Fruit fly (Drosophila melanogaster): ENCODE results near the gene Tektin-C.
A peak's percentile ranks its signal among the peaks of the same experiment; 100 is the strongest.

Tektin-C gene

DNA sequence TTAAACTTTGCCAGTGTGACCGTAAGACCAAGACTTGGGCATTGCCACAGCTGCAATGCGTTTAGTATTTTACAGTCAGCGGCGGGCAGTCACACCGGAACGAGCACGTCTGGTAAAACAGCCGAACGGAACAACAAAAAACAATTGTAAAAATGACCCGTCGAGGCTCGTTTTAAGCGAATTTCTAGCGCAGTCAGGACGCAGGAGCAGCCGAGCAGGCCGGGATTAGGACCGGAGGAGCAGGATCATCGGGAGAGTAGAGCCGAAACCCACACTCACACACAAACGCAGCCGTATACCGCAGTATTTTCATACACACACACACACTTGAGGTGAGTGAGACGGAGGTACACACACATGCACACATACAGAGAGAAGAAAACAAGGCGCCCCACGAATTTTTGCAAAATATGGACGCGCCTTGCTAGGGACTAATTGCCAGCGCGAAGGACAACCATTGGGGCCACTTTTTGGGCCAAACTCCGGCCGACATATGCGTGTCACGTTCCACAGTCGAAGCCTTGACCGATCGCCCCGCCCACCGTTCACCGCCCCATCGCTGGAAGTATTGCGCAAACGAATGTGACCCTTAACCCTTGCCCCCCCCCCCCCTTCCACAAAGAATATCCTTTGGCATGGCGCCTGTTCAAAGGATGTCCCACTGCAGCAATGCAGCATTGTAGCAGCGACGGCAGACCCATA, 43.3 kb downstream of the Tektin-C start, which contains the start of gene Usp47 (continued):
- TF ChIP-seq NC2β (GFP tag; optimal IDR thresholded peaks at IDR 0.05), result peak; percentile 34
- TF ChIP-seq CG10543 (GFP tag; optimal IDR thresholded peaks at IDR 0.05), result peak; percentile 21
- 0 out of 3 replicates have a peak, but pooled peaks have one; percentile 31 for TF ChIP-seq CG6791 (GFP tag; IDR thresholded peaks at IDR 0.05; ENCODE audit: partially characterized antibody)
- TF ChIP-seq mld (GFP tag; IDR thresholded peaks at IDR 0.05; ENCODE audit: partially characterized antibody), result 0 out of 3 replicates have a peak, but pooled peaks have one; percentile 36
- TF ChIP-seq CG4360 (GFP tag; IDR thresholded peaks at IDR 0.05), result peak; percentile 44
- no peak for TF ChIP-seq Antp (GFP tag; optimal IDR thresholded peaks at IDR 0.05)
- peak; percentile 21 for TF ChIP-seq repo (GFP tag; optimal IDR thresholded peaks at IDR 0.05)
- TF ChIP-seq run (tag; optimal IDR thresholded peaks at IDR 0.05), result no peak
- TF ChIP-seq stwl (tag; optimal IDR thresholded peaks at IDR 0.05), result peak; percentile 32
- peak; percentile 59 for TF ChIP-seq Jarid2 (GFP tag; optimal IDR thresholded peaks at IDR 0.05)
- TF ChIP-seq ci (GFP tag; IDR thresholded peaks at IDR 0.05), result 0 out of 3 replicates have a peak, but pooled peaks have one; percentile 12
- peak; percentile 16; the same call in 1 of the 2 replicates for TF ChIP-seq CG3847 (GFP tag; IDR thresholded peaks at IDR 0.05)
- peak; percentile 20 for TF ChIP-seq nom (GFP tag; optimal IDR thresholded peaks at IDR 0.05)
- no peak for TF ChIP-seq CG12744 (GFP tag; optimal IDR thresholded peaks at IDR 0.05)
- peak; percentile 74 for TF ChIP-seq CG9797 (GFP tag; optimal IDR thresholded peaks at IDR 0.05)
- peak; percentile 39; the same call in 1 of the 2 replicates for TF ChIP-seq Dref (GFP tag; IDR thresholded peaks at IDR 0.05)
- peak; percentile 7 for TF ChIP-seq dm (GFP tag; optimal IDR thresholded peaks at IDR 0.05)
- peak; percentile 27; the same call in 1 of the 2 replicates for TF ChIP-seq amos (GFP tag; IDR thresholded peaks at IDR 0.05; ENCODE audit: partially characterized antibody)
- TF ChIP-seq HmgZ (tag; optimal IDR thresholded peaks at IDR 0.05), result peak; percentile 62
- TF ChIP-seq YL-1 (GFP tag; optimal IDR thresholded peaks at IDR 0.05), result peak; percentile 72
- TF ChIP-seq Tbp (GFP tag; optimal IDR thresholded peaks at IDR 0.05), result no peak
- peak; percentile 26 for TF ChIP-seq Sin3A (optimal IDR thresholded peaks at IDR 0.05)
- TF ChIP-seq CG10462 (GFP tag; optimal IDR thresholded peaks at IDR 0.05), result no peak
- peak; percentile 56; the same call in 1 of the 2 replicates for TF ChIP-seq CG42726 (GFP tag; IDR thresholded peaks at IDR 0.05; ENCODE audit: partially characterized antibody)
- TF ChIP-seq crol (GFP tag; IDR thresholded peaks at IDR 0.05), result peak; percentile 61
- TF ChIP-seq CG2712 (tag; optimal IDR thresholded peaks at IDR 0.05), result peak; percentile 32
- TF ChIP-seq zf30C (GFP tag; optimal IDR thresholded peaks at IDR 0.05), result peak; percentile 63
- no peak for TF ChIP-seq lab (GFP tag; optimal IDR thresholded peaks at IDR 0.05)
- TF ChIP-seq cg (GFP tag; optimal IDR thresholded peaks at IDR 0.05), result peak; percentile 99
- no peak for TF ChIP-seq pb (GFP tag; optimal IDR thresholded peaks at IDR 0.05)
- 0 out of 2 replicates have a peak, but pooled peaks have one; percentile 5 for TF ChIP-seq Drgx (GFP tag; IDR thresholded peaks at IDR 0.05)
- peak; percentile 28 for TF ChIP-seq Hmr (GFP tag; optimal IDR thresholded peaks at IDR 0.05)
- peak; percentile 3 for TF ChIP-seq Ets97D (GFP tag; optimal IDR thresholded peaks at IDR 0.05)
- peak; percentile 16 for TF ChIP-seq CG12299 (tag; optimal IDR thresholded peaks at IDR 0.05)
- peak; percentile 49; the same call in 1 of the 2 replicates for TF ChIP-seq CG32767 (GFP tag; IDR thresholded peaks at IDR 0.05)
- peak; percentile 83 for TF ChIP-seq pzg (GFP tag; optimal IDR thresholded peaks at IDR 0.05)
- peak; percentile 29 for TF ChIP-seq CG13894 (tag; optimal IDR thresholded peaks at IDR 0.05)
- TF ChIP-seq sna (GFP tag; IDR thresholded peaks at IDR 0.05; ENCODE audit: partially characterized antibody), result no peak
- no peak for TF ChIP-seq CG14441 (GFP tag; IDR thresholded peaks at IDR 0.05)
- peak; percentile 73 for TF ChIP-seq Deaf1 (tag; optimal IDR thresholded peaks at IDR 0.05)
- TF ChIP-seq MESR4 (GFP tag; optimal IDR thresholded peaks at IDR 0.05), result peak; percentile 89

Data from whole organism, embryonic.